Worm (Caenorhabditis elegans): Measurements from ENCODE around the gene Y73F8A.26.

ce11 chrIV:15476369-15476768, 2.9 kb downstream of the Y73F8A.26 start:
- TF ChIP-seq him-1 (tag; optimal IDR thresholded peaks at IDR 0.05) (no peak), W03F9.2 (tag; optimal IDR thresholded peaks at IDR 0.05) (no peak), dao-5 (tag; optimal IDR thresholded peaks at IDR 0.05) (no peak)
